Worm (Caenorhabditis elegans) whole organism, L4 larva: ENCODE data around the gene C47E8.11.
A peak's percentile ranks its signal among the peaks of the same experiment; 100 is the strongest.

Experiments used
- D1046.2 ChIP-seq: fragments of 200-800 bp; sonication (Bioruptor generic); IDR thresholded peaks from 2 replicates; pipeline ENCODE4 v1.3.6; 2022; ENCODE audit warnings: missing genetic modification characterization, missing compliant biosample characterization
- aha-1 ChIP-seq: fragments of 150-350 bp; peaks from one replicate; lab custom pipeline; 2014; ENCODE audit warnings: missing biosample characterization, missing genetic modification characterization
- arid-1 ChIP-seq: fragments of 200-800 bp; sonication (Bioruptor generic); conservative IDR thresholded peaks from 2 replicates; pipeline ENCODE4 v1.3.6; 2022; ENCODE audit warnings: missing genetic modification reagents, missing genetic modification characterization, missing compliant biosample characterization
- ceh-20 ChIP-seq: fragments of 200-800 bp; sonication (Bioruptor generic); IDR thresholded peaks from 2 replicates; pipeline ENCODE4 v1.3.6; 2022; ENCODE audit warnings: missing genetic modification reagents, missing genetic modification characterization, missing compliant biosample characterization
- ces-1 ChIP-seq: fragments of 150-350 bp; sonication (generic microtip); optimal IDR thresholded peaks from 4 replicates; lab custom pipeline; 2014; ENCODE audit warnings: missing biosample characterization, missing genetic modification reagents, missing genetic modification characterization
- cey-2 ChIP-seq: sonication (generic microtip); optimal IDR thresholded peaks from 3 replicates; lab custom pipeline; 2017; ENCODE audit warnings: missing genetic modification characterization, mild to moderate bottlenecking, missing compliant biosample characterization, antibody characterized with exemption, borderline replicate concordance; ENCODE audit not compliant: insufficient read depth
- ctbp-1 ChIP-seq: fragments of 200-800 bp; sonication (Bioruptor generic); IDR thresholded peaks from 2 replicates; pipeline ENCODE4 v1.3.6; 2022; ENCODE audit warnings: missing genetic modification reagents, missing genetic modification characterization, missing compliant biosample characterization
- daf-12 ChIP-seq: fragments of 150-350 bp; optimal IDR thresholded peaks from 2 replicates; lab custom pipeline; 2014; ENCODE audit warnings: missing biosample characterization, missing genetic modification reagents, missing genetic modification characterization
- daf-16 ChIP-seq, 3 experiments: sonication (generic microtip); optimal IDR thresholded peaks; 2 replicates each; lab custom pipeline; 2016 to 2017; ENCODE audit warnings: missing genetic modification characterization in 3 of 3, missing genetic modification reagents in 3 of 3, mild to moderate bottlenecking in 2 of 3, missing compliant biosample characterization in 2 of 3, missing biosample characterization in 1 of 3, moderate library complexity in 1 of 3
- dmd-6 ChIP-seq: fragments of 200-800 bp; sonication (Bioruptor generic); IDR thresholded peaks from 2 replicates; pipeline ENCODE4 v1.3.6; 2022; ENCODE audit warnings: missing genetic modification reagents, missing genetic modification characterization, missing compliant biosample characterization
- dmd-8 ChIP-seq: fragments of 200-800 bp; sonication (Bioruptor generic); IDR thresholded peaks from 2 replicates; pipeline ENCODE4 v1.3.6; 2022; ENCODE audit warnings: missing genetic modification characterization, missing compliant biosample characterization
- duxl-1 ChIP-seq: sonication (generic microtip); optimal IDR thresholded peaks from 2 replicates; lab custom pipeline; 2016; ENCODE audit warnings: mild to moderate bottlenecking, missing genetic modification characterization, moderate library complexity, missing compliant biosample characterization; ENCODE audit not compliant: poor library complexity
- hif-1 ChIP-seq, 2 experiments: sonication (generic microtip); optimal IDR thresholded peaks; 2 replicates each; lab custom pipeline; 2016 to 2017; ENCODE audit warnings: missing compliant biosample characterization in 2 of 2, missing genetic modification characterization in 2 of 2, missing genetic modification reagents in 2 of 2, missing genotype in 2 of 2, mild to moderate bottlenecking in 1 of 2
- hlh-11 ChIP-seq: fragments of 200-800 bp; sonication (Bioruptor generic); optimal IDR thresholded peaks from 2 replicates; lab custom pipeline; 2018; ENCODE audit warnings: mild to moderate bottlenecking, missing genetic modification characterization, missing compliant biosample characterization
- hlh-30 ChIP-seq: sonication (generic microtip); optimal IDR thresholded peaks from 2 replicates; lab custom pipeline; 2017; ENCODE audit warnings: antibody characterized with exemption, mild to moderate bottlenecking, missing genetic modification characterization, missing compliant biosample characterization; ENCODE audit not compliant: insufficient read depth
- jun-1 ChIP-seq: fragments of 150-350 bp; optimal IDR thresholded peaks from 2 replicates; lab custom pipeline; 2014; ENCODE audit warnings: missing biosample characterization, missing genetic modification reagents, missing genetic modification characterization
- lin-29 ChIP-seq: fragments of 200-800 bp; sonication (Bioruptor generic); IDR thresholded peaks from 2 replicates; pipeline ENCODE4 v1.3.6; 2022; ENCODE audit warnings: missing genetic modification reagents, missing genetic modification characterization, missing compliant biosample characterization
- lin-39 ChIP-seq: fragments of 150-350 bp; optimal IDR thresholded peaks from 2 replicates; lab custom pipeline; 2014; ENCODE audit warnings: missing biosample characterization, missing genetic modification reagents, missing genetic modification characterization
- madf-5 ChIP-seq, 2 experiments: fragments of 200-800 bp; sonication (Bioruptor generic); IDR thresholded peaks; 2 replicates each; pipeline ENCODE4 v1.3.6; 2022; ENCODE audit warnings: missing compliant biosample characterization in 2 of 2, missing genetic modification characterization in 2 of 2
- mdl-1 ChIP-seq, 2 experiments: fragments of 150-350 bp in 1 of 2; sonication (generic microtip) in 1 of 2; optimal IDR thresholded peaks; 2 replicates each; lab custom pipeline; 2014 to 2017; ENCODE audit warnings: missing biosample characterization in 2 of 2, missing genetic modification characterization in 2 of 2
- mxl-2 ChIP-seq: fragments of 200-800 bp; sonication (Bioruptor generic); conservative IDR thresholded peaks from 2 replicates; pipeline ENCODE4 v1.3.6; 2022; ENCODE audit warnings: missing genetic modification reagents, missing genetic modification characterization, missing compliant biosample characterization
- mxl-3 ChIP-seq: fragments of 200-800 bp; sonication (Bioruptor generic); optimal IDR thresholded peaks from 2 replicates; lab custom pipeline; 2018; ENCODE audit warnings: mild to moderate bottlenecking, missing genetic modification characterization, missing compliant biosample characterization
- nhr-102 ChIP-seq: sonication (generic microtip); optimal IDR thresholded peaks from 2 replicates; lab custom pipeline; 2016; ENCODE audit warnings: mild to moderate bottlenecking, missing genetic modification characterization, moderate library complexity, missing compliant biosample characterization
- nhr-11 ChIP-seq: fragments of 150-350 bp; optimal IDR thresholded peaks from 2 replicates; lab custom pipeline; 2014; ENCODE audit warnings: missing biosample characterization, missing genetic modification characterization
- nhr-25 ChIP-seq: sonication (generic microtip); optimal IDR thresholded peaks from 2 replicates; lab custom pipeline; 2017; ENCODE audit warnings: missing genetic modification characterization, mild to moderate bottlenecking, missing compliant biosample characterization, antibody characterized with exemption, moderate library complexity, borderline replicate concordance; ENCODE audit not compliant: insufficient read depth
- nhr-28 ChIP-seq: fragments of 150-350 bp; optimal IDR thresholded peaks from 2 replicates; lab custom pipeline; 2014; ENCODE audit warnings: missing biosample characterization, missing genetic modification characterization
- nhr-41 ChIP-seq: fragments of 200-800 bp; sonication (Bioruptor generic); IDR thresholded peaks from 2 replicates; pipeline ENCODE4 v1.3.6; 2022; ENCODE audit warnings: missing genetic modification reagents, missing genetic modification characterization, missing compliant biosample characterization
- nhr-42 ChIP-seq: fragments of 200-800 bp; sonication (Bioruptor generic); IDR thresholded peaks from 2 replicates; pipeline ENCODE4 v1.3.6; 2022; ENCODE audit warnings: missing genetic modification characterization, missing compliant biosample characterization
- nhr-48 ChIP-seq: sonication (generic microtip); optimal IDR thresholded peaks from 2 replicates; lab custom pipeline; 2016; ENCODE audit warnings: mild to moderate bottlenecking, missing genetic modification characterization, missing compliant biosample characterization
- nhr-6 ChIP-seq: fragments of 150-350 bp; optimal IDR thresholded peaks from 2 replicates; lab custom pipeline; 2014; ENCODE audit warnings: missing biosample characterization, missing genetic modification characterization
- nhr-77 ChIP-seq: fragments of 150-350 bp; optimal IDR thresholded peaks from 2 replicates; lab custom pipeline; 2014; ENCODE audit warnings: missing biosample characterization, missing genetic modification characterization
- skn-1 ChIP-seq: fragments of 150-350 bp; optimal IDR thresholded peaks from 2 replicates; lab custom pipeline; 2014; ENCODE audit warnings: missing biosample characterization, missing genetic modification characterization
- snpc-4 ChIP-seq: fragments of 150-350 bp; optimal IDR thresholded peaks from 2 replicates; lab custom pipeline; 2014; ENCODE audit warnings: missing biosample characterization, missing genetic modification characterization
- spr-3 ChIP-seq: fragments of 200-800 bp; sonication (Bioruptor generic); optimal IDR thresholded peaks from 2 replicates; lab custom pipeline; 2018; ENCODE audit warnings: mild to moderate bottlenecking, missing genetic modification characterization, missing compliant biosample characterization
- unc-130 ChIP-seq: sonication (generic microtip); optimal IDR thresholded peaks from 2 replicates; lab custom pipeline; 2016; ENCODE audit warnings: missing genetic modification reagents, missing genetic modification characterization, missing compliant biosample characterization
- unc-39 ChIP-seq: sonication (generic microtip); optimal IDR thresholded peaks from 2 replicates; lab custom pipeline; 2017; ENCODE audit warnings: missing biosample characterization, missing genetic modification characterization
- unc-62 ChIP-seq, 3 experiments: fragments of 150-350 bp in 1 of 3; sonication (generic microtip); optimal IDR thresholded peaks in 2 of 3; peaks in 1 of 3; 1 replicate in 1 of 3; 2 replicates in 2 of 3; lab custom pipeline; 2014 to 2017; ENCODE audit warnings: missing biosample characterization in 3 of 3, missing genetic modification characterization in 3 of 3, missing genetic modification reagents in 3 of 3, missing genotype in 1 of 3
- zag-1 ChIP-seq: fragments of 150-350 bp; optimal IDR thresholded peaks from 2 replicates; lab custom pipeline; 2014; ENCODE audit warnings: missing biosample characterization, missing genetic modification characterization
- zfp-3 ChIP-seq: fragments of 200-800 bp; sonication (Bioruptor generic); conservative IDR thresholded peaks from 2 replicates; pipeline ENCODE4 v1.3.6; 2022; ENCODE audit warnings: missing genetic modification reagents, missing genetic modification characterization, missing compliant biosample characterization
- zip-2 ChIP-seq: fragments of 150-350 bp; optimal IDR thresholded peaks from 2 replicates; lab custom pipeline; 2014; ENCODE audit warnings: missing biosample characterization, missing genetic modification characterization

C47E8.11 gene

ce11 chrV:14658131-14658530 lies 30.3 kb upstream of the C47E8.11 start, which contains the start of gene slc-25A29 (continued):
- no peak for TF ChIP-seq nhr-77 (tag; lab: Kevin White, UChicago)
- TF ChIP-seq zip-2 (tag; lab: Kevin White, UChicago), result no peak
- no peak for TF ChIP-seq arid-1 (GFP tag; lab: Robert Waterston, UW)
- TF ChIP-seq jun-1, result no peak
- TF ChIP-seq skn-1, result no peak
- TF ChIP-seq nhr-28, result peak; percentile 19
- no peak for TF ChIP-seq daf-12
- TF ChIP-seq nhr-42 (GFP tag; lab: Robert Waterston, UW), result no peak
- no peak for TF ChIP-seq ceh-20 (GFP tag; lab: Robert Waterston, UW)
- no peak for TF ChIP-seq lin-29
- TF ChIP-seq nhr-25, result no peak
- no peak for TF ChIP-seq spr-3 (GFP tag; lab: Kevin White, UChicago)
- TF ChIP-seq, all 104 proteins: peak for 5

ce11 chrV:14659595-14659994 lies 28.8 kb upstream of the C47E8.11 start:
- no peak for TF ChIP-seq ctbp-1 (GFP tag; lab: Robert Waterston, UW)
- peak in 1 of 2 experiments; percentile 90 for TF ChIP-seq unc-62 (GFP tag; optimal IDR thresholded peaks at IDR 0.05 in 1 of 2; lab: Kevin White, UChicago)
- TF ChIP-seq unc-62 (tag; optimal IDR thresholded peaks at IDR 0.05; lab: Kevin White, UChicago), result no peak
- TF ChIP-seq nhr-6 (tag; lab: Kevin White, UChicago), result no peak
- no peak for TF ChIP-seq lin-39 (tag; lab: Kevin White, UChicago)
- TF ChIP-seq ceh-20 (GFP tag; lab: Robert Waterston, UW), result no peak

DNA sequence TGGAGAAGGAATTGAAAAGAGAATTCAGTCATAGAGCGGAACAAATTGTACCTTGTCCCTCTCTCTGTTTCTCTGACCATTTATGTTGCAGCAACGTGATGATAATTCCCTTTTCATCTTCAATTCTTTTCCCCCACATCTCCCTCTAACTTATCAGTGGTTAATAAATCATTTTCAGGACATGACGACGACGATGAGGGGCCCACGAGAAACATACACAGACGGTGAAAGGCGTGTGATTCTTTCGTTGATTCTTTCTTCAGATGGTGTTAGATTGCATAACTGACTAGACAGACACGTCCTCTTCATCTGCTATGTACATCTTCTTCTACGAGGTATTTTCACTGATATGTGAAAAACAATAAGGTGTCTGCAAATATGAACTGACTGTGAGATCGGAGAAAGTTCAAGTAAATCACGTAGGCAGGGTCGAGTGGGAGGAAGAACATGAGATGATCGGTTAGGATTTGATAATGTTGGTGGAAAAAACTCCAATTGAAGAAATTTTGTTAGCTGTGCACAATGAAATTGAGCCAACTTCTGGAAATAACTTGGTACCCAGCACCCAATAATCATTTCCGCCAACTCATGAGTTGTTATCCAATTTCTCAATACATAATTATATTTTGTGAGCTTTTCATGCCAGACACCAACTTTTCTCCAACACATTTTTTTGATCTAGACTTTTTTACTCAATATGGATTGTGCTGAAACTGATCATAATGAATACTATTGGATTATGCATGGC lies 27.6 kb upstream of the C47E8.11 start, which contains the start of gene srh-17:
srh-17 (plus strand) TSS at position 698 of the 748 bp plus-strand sequence.
- TF ChIP-seq nhr-11 (tag; lab: Kevin White, UChicago) (peak; percentile 14), nhr-6 (tag; lab: Kevin White, UChicago) (peak; percentile 5), aha-1 (tag; lab: Kevin White, UChicago) (peak; percentile 92), ces-1 (GFP tag; lab: Kevin White, UChicago) (no peak), unc-39 (tag; lab: Kevin White, UChicago) (no peak), cey-2 (tag; lab: Kevin White, UChicago) (peak; percentile 92), nhr-48 (tag; lab: Kevin White, UChicago) (peak; percentile 90), skn-1 (no peak), dmd-6 (GFP tag; lab: Robert Waterston, UW) (peak; percentile 49), mxl-3 (peak; percentile 93), mdl-1 (tag; optimal IDR thresholded peaks at IDR 0.05; lab: Kevin White, UChicago) (peak; percentile 83 to 87), hlh-30 (tag; lab: Kevin White, UChicago) (peak; percentile 77), unc-62 (GFP tag; optimal IDR thresholded peaks at IDR 0.05 in 1 of 2; lab: Kevin White, UChicago) (peak in 1 of 2 experiments; percentile 72), unc-62 (tag; optimal IDR thresholded peaks at IDR 0.05; lab: Kevin White, UChicago) (no peak), nhr-41 (no peak), nhr-102 (tag; lab: Kevin White, UChicago) (no peak), nhr-28 (peak; percentile 71), dmd-8 (GFP tag; lab: Robert Waterston, UW) (no peak), hlh-11 (peak; percentile 79), nhr-25 (peak; percentile 20), hif-1 (tag; optimal IDR thresholded peaks at IDR 0.05; lab: Kevin White, UChicago) (peak; percentile 53 to 76), ceh-20 (GFP tag; lab: Robert Waterston, UW) (peak; percentile 65; the same call in 1 of the 2 replicates)

DNA sequence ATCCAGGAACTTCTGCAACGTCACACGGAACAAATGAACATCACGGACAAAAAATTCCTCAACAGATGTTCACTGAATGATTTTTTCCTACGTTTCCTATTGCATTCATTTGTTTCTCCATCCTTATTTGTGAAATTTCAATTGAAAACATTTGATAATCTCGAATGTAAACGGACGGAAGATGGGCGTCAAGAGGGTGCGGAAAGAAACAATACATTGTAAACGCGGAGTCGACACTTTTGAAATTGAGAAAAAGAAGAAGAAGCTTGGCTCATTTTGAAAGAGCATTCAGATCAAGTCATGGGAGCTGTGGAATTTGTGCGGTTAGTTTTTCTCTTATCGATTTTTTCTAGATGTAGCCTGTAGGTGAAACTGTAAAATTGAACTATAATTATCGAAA lies 25.4 kb upstream of the C47E8.11 start, which contains the start of gene C47E8.9:
C47E8.9 (plus strand) TSS at position 301 of the 400 bp plus-strand sequence.
- TF ChIP-seq zag-1 (no peak), madf-5 (GFP tag; IDR thresholded peaks at IDR 0.05; lab: Robert Waterston, UW) (no peak), zfp-3 (no peak), nhr-102 (tag; lab: Kevin White, UChicago) (no peak), daf-16 (GFP tag; optimal IDR thresholded peaks at IDR 0.05; lab: Kevin White, UChicago) (no peak), daf-16 (tag; optimal IDR thresholded peaks at IDR 0.05; lab: Kevin White, UChicago) (no peak), nhr-42 (GFP tag; lab: Robert Waterston, UW) (no peak), mxl-2 (GFP tag; lab: Robert Waterston, UW) (no peak), duxl-1 (tag; lab: Kevin White, UChicago) (no peak), unc-130 (GFP tag; lab: Kevin White, UChicago) (no peak), snpc-4 (no peak), D1046.2 (GFP tag; lab: Robert Waterston, UW) (no peak), zip-2 (tag; lab: Kevin White, UChicago) (no peak)
